Fruit fly (Drosophila melanogaster) whole organism, wandering third instar larva: ENCODE measurements around the gene Cpsf5.
A peak's percentile ranks its signal among the peaks of the same experiment; 100 is the strongest.

ENCODE experiments used
- Abd-B ChIP-seq: fragments of >200 bp; optimal IDR thresholded peaks from 2 replicates; lab custom pipeline; 2017; ENCODE audit warnings: missing biosample characterization, missing genetic modification characterization
- CG32264 ChIP-seq: fragments of 200-800 bp; sonication (Bioruptor generic); optimal IDR thresholded peaks from 2 replicates; lab custom pipeline; 2016; ENCODE audit warnings: missing biosample characterization, missing genetic modification characterization
- CG9705 ChIP-seq: fragments of 200-800 bp; sonication (Bioruptor generic); optimal IDR thresholded peaks from 2 replicates; lab custom pipeline; 2018; ENCODE audit warnings: missing biosample characterization, mild to moderate bottlenecking, missing genetic modification characterization
- CrebA ChIP-seq: fragments of 200-800 bp; sonication (Bioruptor generic); optimal IDR thresholded peaks from 2 replicates; lab custom pipeline; 2016; ENCODE audit warnings: missing biosample characterization, mild to moderate bottlenecking, missing genetic modification characterization, borderline replicate concordance
- Dfd ChIP-seq: fragments of >200 bp; optimal IDR thresholded peaks from 2 replicates; lab custom pipeline; 2017; ENCODE audit warnings: missing biosample characterization, missing genetic modification characterization
- Dif ChIP-seq: fragments of 200-275, 200-300 bp; sonication (Bioruptor generic); optimal IDR thresholded peaks from 2 replicates; lab custom pipeline; 2018; ENCODE audit warnings: missing biosample characterization, missing genetic modification characterization; ENCODE audit not compliant: partially characterized antibody
- GATAd ChIP-seq: sonication (Bioruptor generic); optimal IDR thresholded peaks from 2 replicates; lab custom pipeline; 2016; ENCODE audit warnings: missing biosample characterization, missing genetic modification characterization
- HLH106 ChIP-seq: fragments of 200-800 bp; optimal IDR thresholded peaks from 3 replicates; lab custom pipeline; 2019; ENCODE audit warnings: missing biosample characterization, mild to moderate bottlenecking, missing genetic modification characterization, moderate library complexity
- Hnf4 ChIP-seq: fragments of 200-800 bp; sonication (Bioruptor generic); optimal IDR thresholded peaks from 2 replicates; lab custom pipeline; 2016; ENCODE audit warnings: missing biosample characterization, mild to moderate bottlenecking, missing genetic modification characterization
- Hr78 ChIP-seq: fragments of >200 bp; optimal IDR thresholded peaks from 2 replicates; lab custom pipeline; 2017; ENCODE audit warnings: missing biosample characterization, missing genetic modification characterization
- Hr83 ChIP-seq: fragments of 200-300 bp; sonication (Bioruptor generic); optimal IDR thresholded peaks from 2 replicates; lab custom pipeline; 2016; ENCODE audit warnings: missing biosample characterization, mild to moderate bottlenecking, missing genetic modification characterization, moderate library complexity; ENCODE audit not compliant: poor library complexity, severe bottlenecking
- Jra ChIP-seq: sonication (Bioruptor generic); optimal IDR thresholded peaks from 2 replicates; lab custom pipeline; 2016; ENCODE audit warnings: missing biosample characterization, missing genetic modification characterization
- Mio ChIP-seq: sonication (Bioruptor generic); optimal IDR thresholded peaks from 2 replicates; lab custom pipeline; 2016; ENCODE audit warnings: missing biosample characterization, missing genetic modification characterization
- Myc ChIP-seq: fragments of >200 bp; optimal IDR thresholded peaks from 2 replicates; lab custom pipeline; 2017
- N ChIP-seq: fragments of >200 bp; optimal IDR thresholded peaks from 2 replicates; lab custom pipeline; 2018; ENCODE audit warnings: missing biosample characterization, missing external identifiers, missing genetic modification characterization
- OdsH ChIP-seq: fragments of 200-800 bp; sonication (Bioruptor generic); optimal IDR thresholded peaks from 2 replicates; lab custom pipeline; 2016; ENCODE audit warnings: missing biosample characterization, mild to moderate bottlenecking, missing genetic modification characterization
- Rel ChIP-seq, 2 experiments: fragments of 200-800 bp; sonication (Bioruptor generic) in 1 of 2; optimal IDR thresholded peaks; 2 replicates in 1 of 2; 3 replicates in 1 of 2; lab custom pipeline; 2016 to 2019; ENCODE audit warnings: mild to moderate bottlenecking in 2 of 2, missing biosample characterization in 2 of 2, missing genetic modification characterization in 2 of 2, moderate library complexity in 1 of 2
- Sp1 ChIP-seq: fragments of 200-800 bp; sonication (Bioruptor generic); optimal IDR thresholded peaks from 3 replicates; lab custom pipeline; 2019; ENCODE audit warnings: missing biosample characterization, mild to moderate bottlenecking, missing genetic modification characterization, moderate library complexity
- Vsx2 ChIP-seq: fragments of 200-300, 225-300 bp; sonication (Bioruptor generic); optimal IDR thresholded peaks from 2 replicates; lab custom pipeline; 2018; ENCODE audit warnings: missing biosample characterization, missing genetic modification characterization; ENCODE audit not compliant: partially characterized antibody
- br ChIP-seq: fragments of 200-800 bp; sonication (Bioruptor generic); optimal IDR thresholded peaks from 2 replicates; lab custom pipeline; 2016; ENCODE audit warnings: missing biosample characterization, missing genetic modification characterization
- brk ChIP-seq: fragments of 200-800 bp; sonication (Bioruptor generic); optimal IDR thresholded peaks from 2 replicates; lab custom pipeline; 2016; ENCODE audit warnings: missing biosample characterization, mild to moderate bottlenecking, missing genetic modification characterization
- dl ChIP-seq, 2 experiments: fragments of 175-275, 200-275 bp in 1 of 2; fragments of 200-275 bp in 1 of 2; sonication (Bioruptor generic); optimal IDR thresholded peaks; lab custom pipeline; 2018; ENCODE audit warnings: mild to moderate bottlenecking in 2 of 2, missing biosample characterization in 2 of 2, missing genetic modification characterization in 2 of 2, moderate library complexity in 2 of 2; ENCODE audit not compliant: partially characterized antibody in 2 of 2, insufficient read depth in 1 of 2
- dmrt93B ChIP-seq: fragments of 200-800 bp; sonication (Bioruptor generic); optimal IDR thresholded peaks from 2 replicates; lab custom pipeline; 2018; ENCODE audit warnings: missing biosample characterization, mild to moderate bottlenecking, missing genetic modification characterization
- dsf ChIP-seq: sonication (Bioruptor generic); optimal IDR thresholded peaks from 2 replicates; lab custom pipeline; 2016; ENCODE audit warnings: missing biosample characterization, missing genetic modification characterization, borderline replicate concordance
- ey ChIP-seq: fragments of 200-800 bp; sonication (Bioruptor generic); optimal IDR thresholded peaks from 2 replicates; lab custom pipeline; 2016; ENCODE audit warnings: missing biosample characterization, missing genetic modification characterization
- foxo ChIP-seq, 2 experiments: fragments of 200-800 bp; sonication (Bioruptor generic); optimal IDR thresholded peaks; 2 replicates in 1 of 2; 3 replicates in 1 of 2; lab custom pipeline; 2016 to 2017; ENCODE audit warnings: missing biosample characterization in 2 of 2, missing genetic modification characterization in 2 of 2
- fru ChIP-seq: fragments of 200-800 bp; sonication (Bioruptor generic); optimal IDR thresholded peaks from 3 replicates; lab custom pipeline; 2016; ENCODE audit warnings: missing biosample characterization, mild to moderate bottlenecking, missing genetic modification characterization
- h ChIP-seq: fragments of 200-800 bp; sonication (Bioruptor generic); optimal IDR thresholded peaks from 3 replicates; lab custom pipeline; 2016; ENCODE audit warnings: missing biosample characterization, mild to moderate bottlenecking, missing genetic modification characterization
- jim ChIP-seq: fragments of 175-275, 200-325 bp; sonication (Bioruptor generic); optimal IDR thresholded peaks from 2 replicates; lab custom pipeline; 2016; ENCODE audit warnings: missing biosample characterization, mild to moderate bottlenecking, missing genetic modification characterization
- lola ChIP-seq: fragments of >200 bp; optimal IDR thresholded peaks from 2 replicates; lab custom pipeline; 2017; ENCODE audit warnings: missing biosample characterization, missing genetic modification characterization
- pan ChIP-seq: fragments of >200 bp; optimal IDR thresholded peaks from 2 replicates; lab custom pipeline; 2017
- psq ChIP-seq: fragments of 200-800 bp; sonication (Bioruptor generic); optimal IDR thresholded peaks from 3 replicates; lab custom pipeline; 2017; ENCODE audit warnings: missing biosample characterization, mild to moderate bottlenecking, missing genetic modification characterization, moderate library complexity
- rgr ChIP-seq: fragments of 200-800 bp; sonication (Bioruptor generic); optimal IDR thresholded peaks from 3 replicates; lab custom pipeline; 2016; ENCODE audit warnings: missing biosample characterization, mild to moderate bottlenecking, missing genetic modification characterization
- sage ChIP-seq: fragments of 200-800 bp; sonication (Bioruptor generic); optimal IDR thresholded peaks from 2 replicates; lab custom pipeline; 2016; ENCODE audit warnings: missing biosample characterization, mild to moderate bottlenecking, missing genetic modification characterization
- sv ChIP-seq: fragments of 200-800 bp; sonication (Bioruptor generic); optimal IDR thresholded peaks from 3 replicates; lab custom pipeline; 2016; ENCODE audit warnings: missing biosample characterization, missing genetic modification characterization
- tai ChIP-seq: sonication (Bioruptor generic); optimal IDR thresholded peaks from 2 replicates; lab custom pipeline; 2016; ENCODE audit warnings: missing biosample characterization, missing genetic modification characterization
- usp ChIP-seq: fragments of >200 bp; optimal IDR thresholded peaks from 2 replicates; lab custom pipeline; 2017; ENCODE audit warnings: missing biosample characterization, missing genetic modification characterization
- woc ChIP-seq: sonication (Bioruptor generic); optimal IDR thresholded peaks from 2 replicates; lab custom pipeline; 2016; ENCODE audit warnings: missing biosample characterization, mild to moderate bottlenecking, missing genetic modification characterization

The Cpsf5 gene

dm6 chr3L:9438858-9439257, 28.0 kb downstream of the Cpsf5 start:
- TF ChIP-seq psq (GFP tag; lab: Kevin White, UChicago), result no peak
- peak; percentile 78 for TF ChIP-seq Dfd
- TF ChIP-seq Mio (GFP tag; lab: Kevin White, UChicago), result no peak
- TF ChIP-seq Jra (GFP tag; lab: Kevin White, UChicago), result no peak
- no peak for TF ChIP-seq pan
- TF ChIP-seq, all 38 proteins: peak for 1

- TF ChIP-seq Hr78 (GFP tag; lab: Kevin White, UChicago), result no peak
- TF ChIP-seq foxo (GFP tag; optimal IDR thresholded peaks at IDR 0.05; lab: Kevin White, UChicago), result peak in 1 of 2 experiments; percentile 56
- peak; percentile 64 for TF ChIP-seq Jra (GFP tag; lab: Kevin White, UChicago)
- no peak for TF ChIP-seq CG9705 (GFP tag; lab: Kevin White, UChicago)
- TF ChIP-seq Abd-B (GFP tag; lab: Kevin White, UChicago), result no peak
- no peak for TF ChIP-seq dmrt93B
- TF ChIP-seq HLH106 (tag; lab: Kevin White, UChicago), result peak; percentile 39
- peak; percentile 34 for TF ChIP-seq Hnf4
- no peak for TF ChIP-seq brk (GFP tag; lab: Kevin White, UChicago)
- TF ChIP-seq Mio (GFP tag; lab: Kevin White, UChicago), result no peak
- peak; percentile 80 for TF ChIP-seq Hr83 (GFP tag; lab: Kevin White, UChicago)
- no peak for TF ChIP-seq dl (GFP tag; optimal IDR thresholded peaks at IDR 0.05; lab: Kevin White, UChicago; ENCODE audit: insufficient read depth in 1 of 2, partially characterized antibody in 2 of 2)
- no peak for TF ChIP-seq CrebA (GFP tag; lab: Kevin White, UChicago)
- no peak for TF ChIP-seq sv (GFP tag; lab: Kevin White, UChicago)
- no peak for TF ChIP-seq Myc (lab: Kevin White, UChicago)
- TF ChIP-seq Dif (GFP tag; lab: Kevin White, UChicago), result no peak
- TF ChIP-seq N (GFP tag; lab: Kevin White, UChicago), result no peak
- peak; percentile 3 for TF ChIP-seq dsf (GFP tag; lab: Kevin White, UChicago)
- TF ChIP-seq fru (GFP tag; lab: Kevin White, UChicago), result no peak
- TF ChIP-seq tai (GFP tag; lab: Kevin White, UChicago), result no peak
- TF ChIP-seq Dfd, result no peak
- peak; percentile 58 for TF ChIP-seq rgr (GFP tag; lab: Kevin White, UChicago)
- no peak for TF ChIP-seq CG32264 (GFP tag; lab: Kevin White, UChicago)
- no peak for TF ChIP-seq GATAd (GFP tag; lab: Kevin White, UChicago)
- TF ChIP-seq lola (GFP tag; lab: Kevin White, UChicago), result no peak
- no peak for TF ChIP-seq jim (GFP tag; lab: Kevin White, UChicago)
- no peak for TF ChIP-seq pan
- no peak for TF ChIP-seq Vsx2 (GFP tag; lab: Kevin White, UChicago)
- no peak for TF ChIP-seq br (GFP tag; lab: Kevin White, UChicago)
- peak; percentile 9 for TF ChIP-seq h (GFP tag; lab: Kevin White, UChicago)
- TF ChIP-seq ey (GFP tag; lab: Kevin White, UChicago), result no peak
- TF ChIP-seq Rel (GFP tag; optimal IDR thresholded peaks at IDR 0.05; lab: Kevin White, UChicago), result no peak
- TF ChIP-seq Rel (tag; optimal IDR thresholded peaks at IDR 0.05; lab: Kevin White, UChicago), result peak; percentile 52
- TF ChIP-seq sage (GFP tag; lab: Kevin White, UChicago), result no peak
- no peak for TF ChIP-seq usp (GFP tag; lab: Kevin White, UChicago)
- TF ChIP-seq woc (GFP tag; lab: Kevin White, UChicago), result peak; percentile 41
- TF ChIP-seq psq (GFP tag; lab: Kevin White, UChicago), result no peak
- peak; percentile 36 for TF ChIP-seq Sp1 (GFP tag; lab: Kevin White, UChicago)
- no peak for TF ChIP-seq OdsH
Observed at dm6 chr3L:9441907-9442479, 31.2 kb downstream of the Cpsf5 start, which contains the start of the genes Bet3 and Nf-YA. Gene Bet3 (minus strand): TSS chr3L:9442267. Gene Nf-YA (minus strand): TSS chr3L:9442267.
